Fruit fly (Drosophila melanogaster): Measurements from ENCODE around the gene CG31909.

dm6 chr2L:7219172-7219571, 38.1 kb upstream of the CG31909 start:
- TF ChIP-seq z (GFP tag; IDR thresholded peaks at IDR 0.05), result no peak
- TF ChIP-seq stc (GFP tag; IDR thresholded peaks at IDR 0.05), result no peak
